Worm (Caenorhabditis elegans): ENCODE results near the gene W03F9.9.

DNA sequence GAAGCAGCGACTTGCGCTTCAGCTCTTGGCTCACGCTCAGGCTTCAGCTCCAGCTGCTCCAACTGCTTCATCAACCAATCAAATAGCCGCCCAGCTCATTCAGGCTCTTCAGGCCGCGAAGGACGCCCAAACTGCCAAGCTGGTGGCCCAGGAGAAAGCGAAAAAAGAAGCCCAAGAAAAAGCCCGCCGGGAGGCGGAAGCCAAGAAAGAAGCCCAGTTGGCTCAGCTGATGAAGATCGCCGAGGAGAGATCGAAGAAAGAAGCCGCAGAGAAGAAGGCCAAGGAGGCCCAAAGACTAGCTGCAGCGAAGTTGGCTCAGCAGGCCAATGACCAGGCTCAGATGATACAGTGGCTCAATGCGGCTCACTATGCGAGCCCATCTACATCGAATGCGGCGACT lies 22.4 kb upstream of the W03F9.9 start:
- no peak for TF ChIP-seq elt-1 (tag; optimal IDR thresholded peaks at IDR 0.05)
- TF ChIP-seq lin-39 (tag; optimal IDR thresholded peaks at IDR 0.05) = no peak
- TF ChIP-seq R02D3.7 (tag; optimal IDR thresholded peaks at IDR 0.05) = no peak
- TF ChIP-seq aly-2 (tag; optimal IDR thresholded peaks at IDR 0.05) = no peak
- TF ChIP-seq mab-5 (tag; optimal IDR thresholded peaks at IDR 0.05) = no peak
- TF ChIP-seq mbf-1 (tag; optimal IDR thresholded peaks at IDR 0.05) = no peak
- TF ChIP-seq fos-1 (tag; optimal IDR thresholded peaks at IDR 0.05) = no peak
- no peak for TF ChIP-seq mdl-1 (tag; optimal IDR thresholded peaks at IDR 0.05)
- no peak for TF ChIP-seq nhr-77 (tag; optimal IDR thresholded peaks at IDR 0.05)
- no peak for TF ChIP-seq ceh-82 (tag; optimal IDR thresholded peaks at IDR 0.05)

Measured in whole organism, L2 larva.